Fruit fly (Drosophila melanogaster): ENCODE measurements around the gene Grip.

dm6 chrX:5977769-5978168, 11.7 kb downstream of the Grip start:
- no peak for TF ChIP-seq Dfd (GFP tag; optimal IDR thresholded peaks at IDR 0.05)
- TF ChIP-seq Myc (optimal IDR thresholded peaks at IDR 0.05): no peak
- no peak for TF ChIP-seq Dif (GFP tag; optimal IDR thresholded peaks at IDR 0.05; ENCODE audit: partially characterized antibody)
- TF ChIP-seq HLH106 (tag; optimal IDR thresholded peaks at IDR 0.05): no peak
- TF ChIP-seq dsf (GFP tag; optimal IDR thresholded peaks at IDR 0.05; ENCODE audit: borderline replicate concordance): no peak
- TF ChIP-seq OdsH (GFP tag; optimal IDR thresholded peaks at IDR 0.05): no peak
- TF ChIP-seq CrebA (GFP tag; optimal IDR thresholded peaks at IDR 0.05; ENCODE audit: borderline replicate concordance): no peak
- no peak for TF ChIP-seq Abd-B (GFP tag; optimal IDR thresholded peaks at IDR 0.05)
- no peak for TF ChIP-seq Hr78 (GFP tag; optimal IDR thresholded peaks at IDR 0.05)

Measured in whole organism, wandering third instar larva.